Worm (Caenorhabditis elegans): ENCODE measurements around the gene ule-2.

ule-2 gene

ce11 chrIV:14610942-14611724, 23.8 kb upstream of the ule-2 start:
- TF ChIP-seq flt-1 (GFP tag; IDR thresholded peaks at IDR 0.05) (no peak), tab-1 (GFP tag; IDR thresholded peaks at IDR 0.05) (no peak), klf-2 (GFP tag; conservative IDR thresholded peaks at IDR 0.05) (no peak), T22C8.4 (GFP tag; IDR thresholded peaks at IDR 0.05) (no peak), med-1 (GFP tag; optimal IDR thresholded peaks at IDR 0.05; ENCODE audit: insufficient read depth) (no peak), ztf-29 (GFP tag; IDR thresholded peaks at IDR 0.05) (no peak), cog-1 (tag; optimal IDR thresholded peaks at IDR 0.05) (no peak), ztf-23 (GFP tag; IDR thresholded peaks at IDR 0.05) (no peak), ref-1 (GFP tag; conservative IDR thresholded peaks at IDR 0.05) (no peak)

- TF ChIP-seq ztf-23 (GFP tag; IDR thresholded peaks at IDR 0.05): no peak
Observed at ce11 chrIV:14611892-14612497, 22.9 kb upstream of the ule-2 start.

- TF ChIP-seq cog-1 (tag; optimal IDR thresholded peaks at IDR 0.05) (no peak), ref-1 (GFP tag; conservative IDR thresholded peaks at IDR 0.05) (no peak), tab-1 (GFP tag; IDR thresholded peaks at IDR 0.05) (no peak), ztf-23 (GFP tag; IDR thresholded peaks at IDR 0.05) (no peak)
Observed at ce11 chrIV:14612547-14613329, 22.2 kb upstream of the ule-2 start.

- no peak for TF ChIP-seq ref-1 (GFP tag; conservative IDR thresholded peaks at IDR 0.05)
- no peak for TF ChIP-seq flt-1 (GFP tag; IDR thresholded peaks at IDR 0.05)
- no peak for TF ChIP-seq ztf-29 (GFP tag; IDR thresholded peaks at IDR 0.05)
- no peak for TF ChIP-seq T22C8.4 (GFP tag; IDR thresholded peaks at IDR 0.05)
- TF ChIP-seq med-1 (GFP tag; optimal IDR thresholded peaks at IDR 0.05; ENCODE audit: insufficient read depth): no peak
- TF ChIP-seq cog-1 (tag; optimal IDR thresholded peaks at IDR 0.05): no peak
- no peak for TF ChIP-seq klf-2 (GFP tag; conservative IDR thresholded peaks at IDR 0.05)
- TF ChIP-seq tab-1 (GFP tag; IDR thresholded peaks at IDR 0.05): no peak
Observed at ce11 chrIV:14613375-14613774, 21.6 kb upstream of the ule-2 start.

- TF ChIP-seq ztf-23 (GFP tag; IDR thresholded peaks at IDR 0.05) (no peak), med-1 (GFP tag; optimal IDR thresholded peaks at IDR 0.05; ENCODE audit: insufficient read depth) (no peak), klf-2 (GFP tag; conservative IDR thresholded peaks at IDR 0.05) (no peak), cog-1 (tag; optimal IDR thresholded peaks at IDR 0.05) (no peak), ref-1 (GFP tag; conservative IDR thresholded peaks at IDR 0.05) (no peak), flt-1 (GFP tag; IDR thresholded peaks at IDR 0.05) (no peak), T22C8.4 (GFP tag; IDR thresholded peaks at IDR 0.05) (no peak), tab-1 (GFP tag; IDR thresholded peaks at IDR 0.05) (no peak), ztf-29 (GFP tag; IDR thresholded peaks at IDR 0.05) (no peak)
Observed at ce11 chrIV:14614176-14614740, 20.7 kb upstream of the ule-2 start.

- TF ChIP-seq T22C8.4 (GFP tag; IDR thresholded peaks at IDR 0.05) (no peak), ztf-29 (GFP tag; IDR thresholded peaks at IDR 0.05) (no peak), klf-2 (GFP tag; conservative IDR thresholded peaks at IDR 0.05) (no peak), cog-1 (tag; optimal IDR thresholded peaks at IDR 0.05) (no peak), flt-1 (GFP tag; IDR thresholded peaks at IDR 0.05) (no peak), tab-1 (GFP tag; IDR thresholded peaks at IDR 0.05) (no peak), ref-1 (GFP tag; conservative IDR thresholded peaks at IDR 0.05) (no peak), ztf-23 (GFP tag; IDR thresholded peaks at IDR 0.05) (no peak), med-1 (GFP tag; optimal IDR thresholded peaks at IDR 0.05; ENCODE audit: insufficient read depth) (no peak)
Observed at ce11 chrIV:14616303-14616702, 18.6 kb upstream of the ule-2 start, which contains the start of gene dmd-6. Gene dmd-6, plus strand, starts transcription at chrIV:14616603.

- TF ChIP-seq ref-1 (GFP tag; conservative IDR thresholded peaks at IDR 0.05): no peak
- no peak for TF ChIP-seq med-1 (GFP tag; optimal IDR thresholded peaks at IDR 0.05; ENCODE audit: insufficient read depth)
- no peak for TF ChIP-seq cog-1 (tag; optimal IDR thresholded peaks at IDR 0.05)
- no peak for TF ChIP-seq ztf-29 (GFP tag; IDR thresholded peaks at IDR 0.05)
- TF ChIP-seq tab-1 (GFP tag; IDR thresholded peaks at IDR 0.05): no peak
- TF ChIP-seq klf-2 (GFP tag; conservative IDR thresholded peaks at IDR 0.05): no peak
- no peak for TF ChIP-seq flt-1 (GFP tag; IDR thresholded peaks at IDR 0.05)
- no peak for TF ChIP-seq T22C8.4 (GFP tag; IDR thresholded peaks at IDR 0.05)
- TF ChIP-seq ztf-23 (GFP tag; IDR thresholded peaks at IDR 0.05): no peak
Observed at ce11 chrIV:14617059-14617458, 17.9 kb upstream of the ule-2 start.

ce11 chrIV:14617498-14617897, 17.4 kb upstream of the ule-2 start:
- TF ChIP-seq cog-1 (tag; optimal IDR thresholded peaks at IDR 0.05): no peak
- no peak for TF ChIP-seq tab-1 (GFP tag; IDR thresholded peaks at IDR 0.05)

ce11 chrIV:14617985-14618384, 16.9 kb upstream of the ule-2 start:
- TF ChIP-seq ztf-23 (GFP tag; IDR thresholded peaks at IDR 0.05) (no peak), ref-1 (GFP tag; conservative IDR thresholded peaks at IDR 0.05) (no peak), flt-1 (GFP tag; IDR thresholded peaks at IDR 0.05) (no peak), T22C8.4 (GFP tag; IDR thresholded peaks at IDR 0.05) (no peak), med-1 (GFP tag; optimal IDR thresholded peaks at IDR 0.05; ENCODE audit: insufficient read depth) (no peak), cog-1 (tag; optimal IDR thresholded peaks at IDR 0.05) (no peak), klf-2 (GFP tag; conservative IDR thresholded peaks at IDR 0.05) (no peak), ztf-29 (GFP tag; IDR thresholded peaks at IDR 0.05) (no peak), tab-1 (GFP tag; IDR thresholded peaks at IDR 0.05) (no peak)

Measured in whole organism, midembryonic.